Worm (Caenorhabditis elegans): Measurements from ENCODE around the gene sqv-4.

The sqv-4 gene

ce11 chrV:10661417-10661945, at the start of gene sqv-4:
sqv-4 (minus strand) TSS chrV:10661467.
- TF ChIP-seq ets-7 (tag; optimal IDR thresholded peaks at IDR 0.05) = no peak

ce11 chrV:10711004-10711403, 49.7 kb upstream of the sqv-4 start:
- no peak for TF ChIP-seq aly-1 (tag; optimal IDR thresholded peaks at IDR 0.05)
- no peak for TF ChIP-seq pes-1 (GFP tag; IDR thresholded peaks at IDR 0.05)
- no peak for TF ChIP-seq hmg-4 (GFP tag; optimal IDR thresholded peaks at IDR 0.05)
- TF ChIP-seq hmbx-1 (tag; optimal IDR thresholded peaks at IDR 0.05) = no peak
- TF ChIP-seq hnd-1 (tag; optimal IDR thresholded peaks at IDR 0.05) = no peak
- no peak for TF ChIP-seq ama-1 (optimal IDR thresholded peaks at IDR 0.05)
- TF ChIP-seq F13C5.2 (tag; optimal IDR thresholded peaks at IDR 0.05) = no peak
- TF ChIP-seq sea-1 (GFP tag; conservative IDR thresholded peaks at IDR 0.05) = no peak
- no peak for TF ChIP-seq scrt-1 (GFP tag; IDR thresholded peaks at IDR 0.05)
- TF ChIP-seq tra-4 (tag; optimal IDR thresholded peaks at IDR 0.05) = no peak
- TF ChIP-seq ets-7 (tag; optimal IDR thresholded peaks at IDR 0.05) = no peak
- no peak for TF ChIP-seq tbx-11 (GFP tag; IDR thresholded peaks at IDR 0.05)
- no peak for TF ChIP-seq ceh-13 (GFP tag; optimal IDR thresholded peaks at IDR 0.05)
- no peak for TF ChIP-seq ceh-36 (tag; optimal IDR thresholded peaks at IDR 0.05)
- no peak for TF ChIP-seq tbx-37 (GFP tag; conservative IDR thresholded peaks at IDR 0.05)

ce11 chrV:10709385-10709784, 48.1 kb upstream of the sqv-4 start:
- no peak for TF ChIP-seq tbx-37 (GFP tag; conservative IDR thresholded peaks at IDR 0.05)
- no peak for TF ChIP-seq hmg-4 (GFP tag; optimal IDR thresholded peaks at IDR 0.05)
- no peak for TF ChIP-seq flt-1 (GFP tag; IDR thresholded peaks at IDR 0.05)
- no peak for TF ChIP-seq tra-4 (tag; optimal IDR thresholded peaks at IDR 0.05)
- TF ChIP-seq aly-1 (tag; optimal IDR thresholded peaks at IDR 0.05) = no peak
- no peak for TF ChIP-seq pes-1 (GFP tag; IDR thresholded peaks at IDR 0.05)
- TF ChIP-seq ets-7 (tag; optimal IDR thresholded peaks at IDR 0.05) = no peak
- TF ChIP-seq B0310.2 (tag; optimal IDR thresholded peaks at IDR 0.05) = no peak
- TF ChIP-seq tbx-11 (GFP tag; IDR thresholded peaks at IDR 0.05) = no peak
- no peak for TF ChIP-seq F13C5.2 (tag; optimal IDR thresholded peaks at IDR 0.05)
- no peak for TF ChIP-seq scrt-1 (GFP tag; IDR thresholded peaks at IDR 0.05)
- no peak for TF ChIP-seq ceh-13 (GFP tag; optimal IDR thresholded peaks at IDR 0.05)
- TF ChIP-seq hmbx-1 (tag; optimal IDR thresholded peaks at IDR 0.05) = no peak
- TF ChIP-seq ama-1 (optimal IDR thresholded peaks at IDR 0.05) = no peak
- no peak for TF ChIP-seq sea-1 (GFP tag; conservative IDR thresholded peaks at IDR 0.05)
- no peak for TF ChIP-seq hnd-1 (tag; optimal IDR thresholded peaks at IDR 0.05)
- no peak for TF ChIP-seq ceh-36 (tag; optimal IDR thresholded peaks at IDR 0.05)

ce11 chrV:10708346-10708745, 47.1 kb upstream of the sqv-4 start:
- TF ChIP-seq tbx-11 (GFP tag; IDR thresholded peaks at IDR 0.05) (no peak), hmbx-1 (tag; optimal IDR thresholded peaks at IDR 0.05) (no peak), B0310.2 (tag; optimal IDR thresholded peaks at IDR 0.05) (no peak), hmg-4 (GFP tag; optimal IDR thresholded peaks at IDR 0.05) (no peak), hnd-1 (tag; optimal IDR thresholded peaks at IDR 0.05) (no peak), scrt-1 (GFP tag; IDR thresholded peaks at IDR 0.05) (no peak), F13C5.2 (tag; optimal IDR thresholded peaks at IDR 0.05) (no peak), ceh-36 (tag; optimal IDR thresholded peaks at IDR 0.05) (no peak), ceh-13 (GFP tag; optimal IDR thresholded peaks at IDR 0.05) (no peak)

ce11 chrV:10702910-10703309, 41.6 kb upstream of the sqv-4 start:
- no peak for TF ChIP-seq tbx-11 (GFP tag; IDR thresholded peaks at IDR 0.05)
- TF ChIP-seq aly-1 (tag; optimal IDR thresholded peaks at IDR 0.05) = no peak
- TF ChIP-seq pes-1 (GFP tag; IDR thresholded peaks at IDR 0.05) = no peak
- no peak for TF ChIP-seq flt-1 (GFP tag; IDR thresholded peaks at IDR 0.05)
- no peak for TF ChIP-seq tbx-37 (GFP tag; conservative IDR thresholded peaks at IDR 0.05)
- no peak for TF ChIP-seq scrt-1 (GFP tag; IDR thresholded peaks at IDR 0.05)

- no peak for TF ChIP-seq B0310.2 (tag; optimal IDR thresholded peaks at IDR 0.05)
- TF ChIP-seq pes-1 (GFP tag; IDR thresholded peaks at IDR 0.05) = no peak
- no peak for TF ChIP-seq ceh-13 (GFP tag; optimal IDR thresholded peaks at IDR 0.05)
- TF ChIP-seq flt-1 (GFP tag; IDR thresholded peaks at IDR 0.05) = no peak
- TF ChIP-seq aly-1 (tag; optimal IDR thresholded peaks at IDR 0.05) = no peak
- no peak for TF ChIP-seq scrt-1 (GFP tag; IDR thresholded peaks at IDR 0.05)
- no peak for TF ChIP-seq F13C5.2 (tag; optimal IDR thresholded peaks at IDR 0.05)
- no peak for TF ChIP-seq hmbx-1 (tag; optimal IDR thresholded peaks at IDR 0.05)
- TF ChIP-seq tra-4 (tag; optimal IDR thresholded peaks at IDR 0.05) = no peak
Measured at ce11 chrV:10702249-10702648, 41.0 kb upstream of the sqv-4 start, which contains the start of gene pph-1. pph-1 (plus strand) TSS chrV:10702549.

ce11 chrV:10699122-10699521, 37.9 kb upstream of the sqv-4 start:
- TF ChIP-seq hmbx-1 (tag; optimal IDR thresholded peaks at IDR 0.05) (no peak), ets-7 (tag; optimal IDR thresholded peaks at IDR 0.05) (no peak), tra-4 (tag; optimal IDR thresholded peaks at IDR 0.05) (no peak), sea-1 (GFP tag; conservative IDR thresholded peaks at IDR 0.05) (no peak), tbx-37 (GFP tag; conservative IDR thresholded peaks at IDR 0.05) (no peak), flt-1 (GFP tag; IDR thresholded peaks at IDR 0.05) (no peak), hmg-4 (GFP tag; optimal IDR thresholded peaks at IDR 0.05) (no peak), aly-1 (tag; optimal IDR thresholded peaks at IDR 0.05) (no peak)

ce11 chrV:10695181-10695580, 33.9 kb upstream of the sqv-4 start, which contains the start of gene C05A2.4:
C05A2.4 (plus strand) TSS chrV:10695481.
- no peak for TF ChIP-seq aly-1 (tag; optimal IDR thresholded peaks at IDR 0.05)
- no peak for TF ChIP-seq ets-7 (tag; optimal IDR thresholded peaks at IDR 0.05)

- TF ChIP-seq ceh-13 (GFP tag; optimal IDR thresholded peaks at IDR 0.05) = no peak
- no peak for TF ChIP-seq scrt-1 (GFP tag; IDR thresholded peaks at IDR 0.05)
- TF ChIP-seq tra-4 (tag; optimal IDR thresholded peaks at IDR 0.05) = no peak
- TF ChIP-seq hnd-1 (tag; optimal IDR thresholded peaks at IDR 0.05) = no peak
- TF ChIP-seq pes-1 (GFP tag; IDR thresholded peaks at IDR 0.05) = no peak
- no peak for TF ChIP-seq ceh-36 (tag; optimal IDR thresholded peaks at IDR 0.05)
- no peak for TF ChIP-seq aly-1 (tag; optimal IDR thresholded peaks at IDR 0.05)
- TF ChIP-seq flt-1 (GFP tag; IDR thresholded peaks at IDR 0.05) = no peak
- TF ChIP-seq tbx-37 (GFP tag; conservative IDR thresholded peaks at IDR 0.05) = no peak
- no peak for TF ChIP-seq ama-1 (optimal IDR thresholded peaks at IDR 0.05)
- TF ChIP-seq sea-1 (GFP tag; conservative IDR thresholded peaks at IDR 0.05) = no peak
- TF ChIP-seq tbx-11 (GFP tag; IDR thresholded peaks at IDR 0.05) = no peak
- no peak for TF ChIP-seq F13C5.2 (tag; optimal IDR thresholded peaks at IDR 0.05)
- no peak for TF ChIP-seq hmbx-1 (tag; optimal IDR thresholded peaks at IDR 0.05)
- no peak for TF ChIP-seq ets-7 (tag; optimal IDR thresholded peaks at IDR 0.05)
- no peak for TF ChIP-seq hmg-4 (GFP tag; optimal IDR thresholded peaks at IDR 0.05)
Measured at ce11 chrV:10693749-10694148, 32.5 kb upstream of the sqv-4 start.

Measured in whole organism, early embryonic.